Worm (Caenorhabditis elegans) whole organism, L4 larva: ENCODE results near the gene lgg-3.

Experiments used
- F10B5.3 ChIP-seq: sonication (generic microtip); optimal IDR thresholded peaks from 2 replicates; lab custom pipeline; 2016; ENCODE audit warnings: mild to moderate bottlenecking, missing genetic modification characterization, missing compliant biosample characterization
- aly-2 ChIP-seq: sonication (generic microtip); optimal IDR thresholded peaks from 2 replicates; lab custom pipeline; 2018; ENCODE audit warnings: missing biosample characterization, missing genetic modification characterization
- ceh-20 ChIP-seq: fragments of 200-800 bp; sonication (Bioruptor generic); IDR thresholded peaks from 2 replicates; pipeline ENCODE4 v1.3.6; 2022; ENCODE audit warnings: missing genetic modification reagents, missing genetic modification characterization, missing compliant biosample characterization
- dpl-1 ChIP-seq: fragments of 150-350 bp; optimal IDR thresholded peaks from 2 replicates; lab custom pipeline; 2014; ENCODE audit warnings: missing biosample characterization, missing genetic modification reagents, missing genetic modification characterization
- fos-1 ChIP-seq: fragments of 150-350 bp; optimal IDR thresholded peaks from 2 replicates; lab custom pipeline; 2014; ENCODE audit warnings: missing biosample characterization, missing genetic modification characterization
- jun-1 ChIP-seq: fragments of 150-350 bp; optimal IDR thresholded peaks from 2 replicates; lab custom pipeline; 2014; ENCODE audit warnings: missing biosample characterization, missing genetic modification reagents, missing genetic modification characterization
- mdl-1 ChIP-seq, 2 experiments: fragments of 150-350 bp in 1 of 2; sonication (generic microtip) in 1 of 2; optimal IDR thresholded peaks; 2 replicates each; lab custom pipeline; 2014 to 2017; ENCODE audit warnings: missing biosample characterization in 2 of 2, missing genetic modification characterization in 2 of 2
- nhr-28 ChIP-seq: fragments of 150-350 bp; optimal IDR thresholded peaks from 2 replicates; lab custom pipeline; 2014; ENCODE audit warnings: missing biosample characterization, missing genetic modification characterization
- nhr-76 ChIP-seq: fragments of 150-350 bp; optimal IDR thresholded peaks from 2 replicates; lab custom pipeline; 2014; ENCODE audit warnings: missing biosample characterization, missing genetic modification characterization
- unc-130 ChIP-seq: sonication (generic microtip); optimal IDR thresholded peaks from 2 replicates; lab custom pipeline; 2016; ENCODE audit warnings: missing genetic modification reagents, missing genetic modification characterization, missing compliant biosample characterization
- unc-62 ChIP-seq, 3 experiments: fragments of 150-350 bp in 1 of 3; sonication (generic microtip); optimal IDR thresholded peaks in 2 of 3; peaks in 1 of 3; 1 replicate in 1 of 3; 2 replicates in 2 of 3; lab custom pipeline; 2014 to 2017; ENCODE audit warnings: missing biosample characterization in 3 of 3, missing genetic modification characterization in 3 of 3, missing genetic modification reagents in 3 of 3, missing genotype in 1 of 3
- ztf-11 ChIP-seq: fragments of 150-350 bp; optimal IDR thresholded peaks from 2 replicates; lab custom pipeline; 2014; ENCODE audit warnings: missing biosample characterization, missing genetic modification characterization

- TF ChIP-seq fos-1 (no peak), mdl-1 (tag; optimal IDR thresholded peaks at IDR 0.05; lab: Kevin White, UChicago) (no peak), nhr-28 (tag; lab: Kevin White, UChicago) (no peak), unc-62 (GFP tag; optimal IDR thresholded peaks at IDR 0.05 in 1 of 2; lab: Kevin White, UChicago) (no peak), unc-62 (tag; optimal IDR thresholded peaks at IDR 0.05; lab: Kevin White, UChicago) (no peak), nhr-76 (tag; lab: Kevin White, UChicago) (no peak), aly-2 (tag; lab: Kevin White, UChicago) (no peak), dpl-1 (GFP tag; lab: Kevin White, UChicago) (no peak), unc-130 (GFP tag; lab: Kevin White, UChicago) (no peak), jun-1 (no peak), F10B5.3 (tag; lab: Kevin White, UChicago) (no peak), ceh-20 (GFP tag; lab: Robert Waterston, UW) (no peak), ztf-11 (no peak)
These were observed 42.9 kb upstream of the lgg-3 start, which contains the start of gene B0244.16 for ce11 chrIII:5740666-5741065.
